Worm (Caenorhabditis elegans) whole organism, young adult: ENCODE data around the gene K09E2.3.

ENCODE experiments used
- B0019.2 ChIP-seq: fragments of 200-800 bp; sonication (Bioruptor generic); conservative IDR thresholded peaks from 2 replicates; pipeline ENCODE4 v1.3.6; 2022; ENCODE audit warnings: missing genetic modification reagents, missing genetic modification characterization, missing compliant biosample characterization
- B0035.1 ChIP-seq: sonication (generic microtip); optimal IDR thresholded peaks from 2 replicates; lab custom pipeline; 2016; ENCODE audit warnings: missing genetic modification characterization, mild to moderate bottlenecking, missing compliant biosample characterization, missing genotype, missing genetic modification reagents
- F37B4.10 ChIP-seq: fragments of 200-800 bp; sonication (Bioruptor generic); IDR thresholded peaks from 2 replicates; pipeline ENCODE4 v1.3.6; 2022; ENCODE audit warnings: missing genetic modification characterization, missing compliant biosample characterization
- F57C9.4 ChIP-seq: sonication (generic microtip); optimal IDR thresholded peaks from 2 replicates; lab custom pipeline; 2017; ENCODE audit warnings: mild to moderate bottlenecking, missing genetic modification characterization, missing compliant biosample characterization
- T26A5.8 ChIP-seq: sonication (generic microtip); optimal IDR thresholded peaks from 2 replicates; lab custom pipeline; 2016; ENCODE audit warnings: missing genetic modification characterization, missing compliant biosample characterization
- Y79H2A.3 ChIP-seq: fragments of 200-800 bp; sonication (Bioruptor generic); conservative IDR thresholded peaks from 2 replicates; pipeline ENCODE4 v1.3.6; 2022; ENCODE audit warnings: missing genetic modification reagents, missing genetic modification characterization, missing compliant biosample characterization
- Y95B8A.8 ChIP-seq: fragments of 200-800 bp; sonication (Bioruptor generic); IDR thresholded peaks from 2 replicates; pipeline ENCODE4 v1.3.6; 2022; ENCODE audit warnings: missing genetic modification reagents, missing genetic modification characterization, missing compliant biosample characterization
- akir-1 ChIP-seq: fragments of 200-800 bp; sonication (Bioruptor generic); optimal IDR thresholded peaks from 2 replicates; lab custom pipeline; 2018; ENCODE audit warnings: mild to moderate bottlenecking, missing genetic modification characterization, moderate library complexity, missing compliant biosample characterization
- ama-1 ChIP-seq, 3 experiments: fragments of 150-350 bp in 1 of 3; sonication (generic microtip) in 2 of 3; optimal IDR thresholded peaks; 2 replicates each; lab custom pipeline; 2014 to 2018; ENCODE audit warnings: missing biosample characterization in 2 of 3, missing genetic modification characterization in 2 of 3, missing genetic modification reagents in 2 of 3
- athp-1 ChIP-seq: sonication (generic microtip); optimal IDR thresholded peaks from 2 replicates; lab custom pipeline; 2017; ENCODE audit warnings: mild to moderate bottlenecking, missing genetic modification characterization, missing compliant biosample characterization
- attf-5 ChIP-seq: fragments of 200-800 bp; sonication (Bioruptor generic); optimal IDR thresholded peaks from 2 replicates; lab custom pipeline; 2018; ENCODE audit warnings: mild to moderate bottlenecking, missing genetic modification characterization, missing compliant biosample characterization
- attf-6 ChIP-seq: fragments of 200-800 bp; sonication (Bioruptor generic); IDR thresholded peaks from 2 replicates; pipeline ENCODE4 v1.3.6; 2022; ENCODE audit warnings: missing genetic modification reagents, missing genetic modification characterization, missing compliant biosample characterization
- ceh-40 ChIP-seq: fragments of 200-800 bp; sonication (Bioruptor generic); IDR thresholded peaks from 2 replicates; pipeline ENCODE4 v1.3.6; 2022; ENCODE audit warnings: missing genetic modification characterization, missing compliant biosample characterization
- ceh-58 ChIP-seq: fragments of 200-800 bp; sonication (Bioruptor generic); IDR thresholded peaks from 2 replicates; pipeline ENCODE4 v1.3.6; 2022; ENCODE audit warnings: missing genetic modification characterization, missing compliant biosample characterization
- ceh-79 ChIP-seq: sonication (generic microtip); optimal IDR thresholded peaks from 2 replicates; lab custom pipeline; 2017; ENCODE audit warnings: mild to moderate bottlenecking, missing genetic modification characterization, missing compliant biosample characterization
- chd-7 ChIP-seq: sonication (generic microtip); optimal IDR thresholded peaks from 2 replicates; lab custom pipeline; 2016; ENCODE audit warnings: mild to moderate bottlenecking, missing genetic modification characterization, moderate library complexity, missing compliant biosample characterization
- die-1 ChIP-seq: sonication (generic microtip); optimal IDR thresholded peaks from 2 replicates; lab custom pipeline; 2016; ENCODE audit warnings: missing genotype, mild to moderate bottlenecking, missing genetic modification characterization, missing compliant biosample characterization
- dpff-1 ChIP-seq: sonication (generic microtip); optimal IDR thresholded peaks from 2 replicates; lab custom pipeline; 2017; ENCODE audit warnings: mild to moderate bottlenecking, missing genetic modification characterization, missing compliant biosample characterization
- egl-18 ChIP-seq: fragments of 200-800 bp; sonication (Bioruptor generic); IDR thresholded peaks from 2 replicates; pipeline ENCODE4 v1.3.6; 2022; ENCODE audit warnings: missing genetic modification reagents, missing genetic modification characterization, missing compliant biosample characterization
- ets-4 ChIP-seq: fragments of 200-800 bp; sonication (Bioruptor generic); optimal IDR thresholded peaks from 2 replicates; lab custom pipeline; 2018; ENCODE audit warnings: mild to moderate bottlenecking, missing genetic modification characterization, missing compliant biosample characterization
- hlh-12 ChIP-seq: sonication (generic microtip); optimal IDR thresholded peaks from 2 replicates; lab custom pipeline; 2016; ENCODE audit warnings: missing genetic modification characterization, missing compliant biosample characterization
- hmg-20 ChIP-seq: fragments of 200-800 bp; sonication (Bioruptor generic); IDR thresholded peaks from 2 replicates; pipeline ENCODE4 v1.3.6; 2022; ENCODE audit warnings: missing genetic modification reagents, missing genetic modification characterization, missing compliant biosample characterization
- let-607 ChIP-seq, 2 experiments: fragments of 200-800 bp in 1 of 2; sonication (Bioruptor generic) in 1 of 2; sonication (generic microtip) in 1 of 2; optimal IDR thresholded peaks; 2 replicates each; lab custom pipeline; 2016 to 2018; ENCODE audit warnings: mild to moderate bottlenecking in 2 of 2, missing compliant biosample characterization in 2 of 2, missing genetic modification characterization in 2 of 2, moderate library complexity in 2 of 2, missing genotype in 1 of 2
- lin-26 ChIP-seq: fragments of 200-800 bp; sonication (Bioruptor generic); IDR thresholded peaks from 2 replicates; pipeline ENCODE4 v1.3.6; 2022; ENCODE audit warnings: missing genetic modification reagents, missing genetic modification characterization, missing compliant biosample characterization
- lin-35 ChIP-seq, 3 experiments: fragments of 150-350 bp in 2 of 3; sonication (generic microtip) in 1 of 3; optimal IDR thresholded peaks; 2 replicates each; lab custom pipeline; 2014 to 2018; ENCODE audit warnings: missing biosample characterization in 3 of 3, missing genetic modification characterization in 3 of 3, missing genetic modification reagents in 3 of 3
- lin-40 ChIP-seq: sonication (generic microtip); optimal IDR thresholded peaks from 2 replicates; lab custom pipeline; 2016; ENCODE audit warnings: missing genetic modification characterization, mild to moderate bottlenecking, missing compliant biosample characterization, missing genotype, missing genetic modification reagents
- lsl-1 ChIP-seq: fragments of 200-800 bp; sonication (Bioruptor generic); optimal IDR thresholded peaks from 2 replicates; lab custom pipeline; 2018; ENCODE audit warnings: mild to moderate bottlenecking, missing genetic modification characterization, moderate library complexity, missing compliant biosample characterization
- madf-10 ChIP-seq: sonication (generic microtip); optimal IDR thresholded peaks from 2 replicates; lab custom pipeline; 2016; ENCODE audit warnings: mild to moderate bottlenecking, missing genetic modification characterization, missing compliant biosample characterization
- mcd-1 ChIP-seq: fragments of 200-800 bp; sonication (Bioruptor generic); IDR thresholded peaks from 2 replicates; pipeline ENCODE4 v1.3.6; 2022; ENCODE audit warnings: missing genetic modification reagents, missing genetic modification characterization, missing compliant biosample characterization
- mel-28 ChIP-seq: sonication (generic microtip); optimal IDR thresholded peaks from 2 replicates; lab custom pipeline; 2016; ENCODE audit warnings: borderline replicate concordance, mild to moderate bottlenecking, missing genetic modification characterization, missing compliant biosample characterization
- mes-4 ChIP-seq: sonication (generic microtip); optimal IDR thresholded peaks from 2 replicates; lab custom pipeline; 2016; ENCODE audit warnings: missing genotype, missing genetic modification characterization, missing compliant biosample characterization
- mxl-1 ChIP-seq: sonication (generic microtip); optimal IDR thresholded peaks from 2 replicates; lab custom pipeline; 2016; ENCODE audit warnings: missing genetic modification characterization, missing compliant biosample characterization
- nfya-2 ChIP-seq: fragments of 200-800 bp; sonication (Bioruptor generic); IDR thresholded peaks from 2 replicates; pipeline ENCODE4 v1.3.6; 2022; ENCODE audit warnings: missing genetic modification reagents, missing genetic modification characterization, missing compliant biosample characterization
- nfyb-1 ChIP-seq: fragments of 200-800 bp; sonication (Bioruptor generic); IDR thresholded peaks from 2 replicates; pipeline ENCODE4 v1.3.6; 2022; ENCODE audit warnings: missing genetic modification reagents, missing genetic modification characterization, missing compliant biosample characterization
- nhr-179 ChIP-seq: sonication (generic microtip); optimal IDR thresholded peaks from 2 replicates; lab custom pipeline; 2016; ENCODE audit warnings: mild to moderate bottlenecking, missing genetic modification characterization, missing compliant biosample characterization
- nhr-27 ChIP-seq: fragments of 200-800 bp; sonication (Bioruptor generic); optimal IDR thresholded peaks from 2 replicates; lab custom pipeline; 2018; ENCODE audit warnings: mild to moderate bottlenecking, missing genetic modification characterization, moderate library complexity, missing compliant biosample characterization
- nhr-80 ChIP-seq: sonication (generic microtip); optimal IDR thresholded peaks from 2 replicates; lab custom pipeline; 2016; ENCODE audit warnings: missing genetic modification characterization, missing compliant biosample characterization
- rcor-1 ChIP-seq: fragments of 200-800 bp; sonication (Bioruptor generic); IDR thresholded peaks from 2 replicates; pipeline ENCODE4 v1.3.6; 2022; ENCODE audit warnings: missing genetic modification reagents, missing genetic modification characterization, missing compliant biosample characterization
- rec-8 ChIP-seq, 2 experiments: sonication (generic microtip); optimal IDR thresholded peaks; 2 replicates each; lab custom pipeline; 2016; ENCODE audit warnings: mild to moderate bottlenecking in 2 of 2, missing genetic modification characterization in 2 of 2, missing genetic modification reagents in 2 of 2, missing genotype in 2 of 2, missing biosample characterization in 1 of 2, missing compliant biosample characterization in 1 of 2, moderate library complexity in 1 of 2
- snpc-3.4 ChIP-seq: sonication (generic microtip); optimal IDR thresholded peaks from 2 replicates; lab custom pipeline; 2017; ENCODE audit warnings: missing genetic modification characterization, mild to moderate bottlenecking, missing compliant biosample characterization, antibody characterized with exemption, moderate library complexity, missing genotype, missing genetic modification reagents
- sptf-2 ChIP-seq: fragments of 200-800 bp; sonication (Bioruptor generic); optimal IDR thresholded peaks from 2 replicates; lab custom pipeline; 2018; ENCODE audit warnings: mild to moderate bottlenecking, missing genetic modification characterization, missing compliant biosample characterization
- tbx-9 ChIP-seq: sonication (generic microtip); optimal IDR thresholded peaks from 2 replicates; lab custom pipeline; 2016; ENCODE audit warnings: borderline replicate concordance, missing genetic modification characterization, inconsistent platforms, missing compliant biosample characterization
- unc-130 ChIP-seq: sonication (generic microtip); optimal IDR thresholded peaks from 2 replicates; lab custom pipeline; 2016; ENCODE audit warnings: missing genetic modification reagents, missing genetic modification characterization, missing compliant biosample characterization
- unc-62 ChIP-seq: fragments of 150-350 bp; optimal IDR thresholded peaks from 2 replicates; lab custom pipeline; 2014; ENCODE audit warnings: missing biosample characterization, missing genetic modification reagents, missing genetic modification characterization
- ztf-3 ChIP-seq: fragments of 200-800 bp; sonication (Bioruptor generic); optimal IDR thresholded peaks from 2 replicates; lab custom pipeline; 2018; ENCODE audit warnings: mild to moderate bottlenecking, missing genetic modification characterization, missing compliant biosample characterization

The K09E2.3 gene

DNA sequence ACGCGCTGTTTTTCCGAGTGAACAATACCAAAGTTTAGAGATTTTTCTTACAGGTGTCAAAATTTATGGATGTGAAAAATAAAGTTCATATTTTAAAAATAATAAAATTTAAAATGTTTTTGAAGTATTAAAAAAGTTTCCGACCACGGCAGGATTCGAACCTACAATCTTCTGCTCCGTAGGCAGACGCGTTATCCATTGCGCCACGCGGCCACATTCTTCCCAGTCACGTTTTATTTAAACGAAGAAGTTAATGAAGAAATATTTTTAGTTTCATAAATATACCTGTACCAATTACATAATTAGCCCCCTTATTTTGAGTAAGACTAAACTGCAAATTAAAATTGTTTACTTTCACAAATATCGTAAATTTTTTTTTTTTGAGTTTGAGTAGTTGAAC lies 32.2 kb upstream of the K09E2.3 start (continued):
- 0 out of 2 replicates have a peak, but pooled peaks have one; percentile 34 for TF ChIP-seq nfyb-1 (GFP tag; lab: Robert Waterston, UW)
- TF ChIP-seq unc-130 (GFP tag; lab: Kevin White, UChicago), result peak; percentile 27
- peak; percentile 71 for TF ChIP-seq hlh-12 (tag; lab: Kevin White, UChicago)
- TF ChIP-seq mel-28 (tag; lab: Kevin White, UChicago), result no peak
- TF ChIP-seq lin-35 (GFP tag; optimal IDR thresholded peaks at IDR 0.05; lab: Kevin White, UChicago), result peak in 1 of 3 experiments; percentile 61
- TF ChIP-seq chd-7 (tag; lab: Kevin White, UChicago), result no peak
- no peak for TF ChIP-seq lin-40 (tag; lab: Kevin White, UChicago)
- TF ChIP-seq attf-5 (GFP tag; lab: Kevin White, UChicago), result peak; percentile 6
- TF ChIP-seq athp-1 (tag; lab: Kevin White, UChicago), result peak; percentile 42
- peak; percentile 54 for TF ChIP-seq snpc-3.4
- no peak for TF ChIP-seq attf-6 (GFP tag; lab: Robert Waterston, UW)
- no peak for TF ChIP-seq ztf-3 (GFP tag; lab: Kevin White, UChicago)
- TF ChIP-seq rec-8 (tag; optimal IDR thresholded peaks at IDR 0.05; lab: Kevin White, UChicago), result peak; percentile 50 to 71
- TF ChIP-seq let-607 (tag; optimal IDR thresholded peaks at IDR 0.05; lab: Kevin White, UChicago), result peak in 1 of 2 experiments; percentile 33
- TF ChIP-seq mxl-1, result peak; percentile 53
- peak; percentile 88 for TF ChIP-seq lin-26 (GFP tag; lab: Robert Waterston, UW)
- peak; percentile 65 for TF ChIP-seq B0035.1 (tag; lab: Kevin White, UChicago)
- peak; percentile 83 for TF ChIP-seq die-1
- peak; percentile 45 for TF ChIP-seq madf-10
- no peak for TF ChIP-seq ama-1 (optimal IDR thresholded peaks at IDR 0.05; lab: Kevin White, UChicago)
- peak; percentile 6 to 65 for TF ChIP-seq ama-1 (GFP tag; optimal IDR thresholded peaks at IDR 0.05; lab: Kevin White, UChicago)
- TF ChIP-seq tbx-9 (tag; lab: Kevin White, UChicago), result no peak
- no peak for TF ChIP-seq ets-4 (GFP tag; lab: Kevin White, UChicago)
- TF ChIP-seq mes-4 (tag; lab: Kevin White, UChicago), result peak; percentile 60
- TF ChIP-seq ceh-40 (GFP tag; lab: Robert Waterston, UW), result 0 out of 2 replicates have a peak, but pooled peaks have one; percentile 54
- no peak for TF ChIP-seq hmg-20 (GFP tag; lab: Robert Waterston, UW)
- no peak for TF ChIP-seq mcd-1

DNA sequence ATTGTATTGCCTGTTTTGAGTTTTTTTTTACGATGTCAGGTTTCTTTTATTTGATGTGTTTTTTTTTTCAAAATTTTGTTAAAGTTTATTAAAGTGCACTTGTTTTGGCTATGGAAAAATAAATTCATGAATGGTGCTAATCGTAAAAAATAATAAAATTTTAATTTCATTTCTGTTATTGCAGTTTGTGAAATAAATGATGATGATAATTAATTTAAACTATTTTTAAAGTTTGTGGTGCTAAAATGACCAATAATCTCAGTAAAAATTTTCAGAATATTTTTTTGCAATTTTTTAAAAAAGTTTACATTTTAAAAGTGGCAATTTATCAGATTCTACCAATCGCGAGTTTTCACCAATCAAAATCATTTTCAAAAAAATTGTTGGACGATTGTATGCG lies 29.1 kb upstream of the K09E2.3 start, which contains the start of gene stg-2:
stg-2 (minus strand) TSS at position 101 of the 400 bp plus-strand sequence.
- TF ChIP-seq rcor-1 (GFP tag; lab: Robert Waterston, UW) (no peak), mcd-1 (no peak), egl-18 (GFP tag; lab: Robert Waterston, UW) (no peak), ets-4 (GFP tag; lab: Kevin White, UChicago) (no peak), lin-40 (tag; lab: Kevin White, UChicago) (no peak), nhr-179 (tag; lab: Kevin White, UChicago) (no peak), sptf-2 (no peak), F37B4.10 (GFP tag; lab: Robert Waterston, UW) (no peak), lin-26 (GFP tag; lab: Robert Waterston, UW) (no peak)

DNA sequence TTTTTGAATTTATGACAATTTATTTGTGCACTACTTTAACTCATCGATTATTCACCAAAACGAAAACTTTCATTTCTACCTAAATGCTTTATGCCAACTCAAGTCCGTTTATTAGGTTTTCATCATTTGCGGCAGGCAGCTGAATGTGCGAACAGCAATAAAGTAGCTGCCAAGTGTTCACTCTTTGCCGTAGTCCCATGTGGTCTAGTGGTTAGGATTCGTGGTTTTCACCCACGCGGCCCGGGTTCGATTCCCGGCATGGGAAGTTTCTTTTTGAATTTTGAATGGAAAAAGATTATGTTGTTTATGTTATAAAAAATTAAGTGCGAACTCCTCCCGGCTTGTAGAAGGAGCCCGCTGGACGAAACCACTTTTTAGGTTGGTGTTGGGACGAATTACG lies 26.6 kb upstream of the K09E2.3 start:
- no peak for TF ChIP-seq B0035.1 (tag; lab: Kevin White, UChicago)
- TF ChIP-seq sptf-2, result no peak
- no peak for TF ChIP-seq F57C9.4
- TF ChIP-seq B0019.2 (GFP tag; lab: Robert Waterston, UW), result no peak
- TF ChIP-seq ceh-58 (GFP tag; lab: Robert Waterston, UW), result 0 out of 2 replicates have a peak, but pooled peaks have one; percentile 56
- TF ChIP-seq nhr-80, result peak; percentile 16
- peak; percentile 56 for TF ChIP-seq ceh-79 (tag; lab: Kevin White, UChicago)
- peak; percentile 2 for TF ChIP-seq T26A5.8
- peak; percentile 66 for TF ChIP-seq Y95B8A.8 (GFP tag; lab: Robert Waterston, UW)
- peak; percentile 18 for TF ChIP-seq lsl-1 (GFP tag; lab: Kevin White, UChicago)
- no peak for TF ChIP-seq akir-1
- no peak for TF ChIP-seq dpff-1
- TF ChIP-seq athp-1 (tag; lab: Kevin White, UChicago), result peak; percentile 48
- TF ChIP-seq unc-62 (GFP tag; lab: Kevin White, UChicago), result no peak
- peak; percentile 7 for TF ChIP-seq nhr-27
- no peak for TF ChIP-seq ama-1 (optimal IDR thresholded peaks at IDR 0.05; lab: Kevin White, UChicago)
- peak; percentile 86 to 92 for TF ChIP-seq ama-1 (GFP tag; optimal IDR thresholded peaks at IDR 0.05; lab: Kevin White, UChicago)
- no peak for TF ChIP-seq Y79H2A.3
- no peak for TF ChIP-seq nfya-2 (GFP tag; lab: Robert Waterston, UW)
